Worm (Caenorhabditis elegans) whole organism, L3 larva: ENCODE measurements around the gene mapk-15.

Experiments used
- ZK546.5 ChIP-seq: sonication (generic microtip); optimal IDR thresholded peaks from 2 replicates; lab custom pipeline; 2017; ENCODE audit warnings: missing biosample characterization, missing genetic modification characterization
- ceh-28 ChIP-seq: fragments of 150-350 bp; optimal IDR thresholded peaks from 2 replicates; lab custom pipeline; 2014; ENCODE audit warnings: missing biosample characterization, missing genetic modification reagents, missing genetic modification characterization
- ceh-9 ChIP-seq: sonication (generic microtip); optimal IDR thresholded peaks from 2 replicates; lab custom pipeline; 2018; ENCODE audit warnings: missing biosample characterization, missing genetic modification characterization
- egl-27 ChIP-seq: sonication (generic microtip); optimal IDR thresholded peaks from 4 replicates; lab custom pipeline; 2017; ENCODE audit warnings: missing biosample characterization, missing genetic modification reagents, missing genetic modification characterization
- egl-5 ChIP-seq: fragments of 150-350 bp; optimal IDR thresholded peaks from 2 replicates; lab custom pipeline; 2017; ENCODE audit warnings: missing biosample characterization, missing genetic modification reagents, missing genetic modification characterization, inconsistent platforms
- elt-2 ChIP-seq: sonication (generic microtip); optimal IDR thresholded peaks from 2 replicates; lab custom pipeline; 2016; ENCODE audit warnings: missing genetic modification reagents, mild to moderate bottlenecking, missing genetic modification characterization, missing compliant biosample characterization
- lin-15B ChIP-seq: fragments of 150-350 bp; optimal IDR thresholded peaks from 2 replicates; lab custom pipeline; 2014; ENCODE audit warnings: missing biosample characterization, missing genetic modification characterization
- mml-1 ChIP-seq: fragments of 150-350 bp; sonication (generic microtip); optimal IDR thresholded peaks from 3 replicates; lab custom pipeline; 2014; ENCODE audit warnings: missing biosample characterization, missing genetic modification characterization
- nhr-23 ChIP-seq: fragments of 150-350 bp; optimal IDR thresholded peaks from 2 replicates; lab custom pipeline; 2014; ENCODE audit warnings: missing biosample characterization, missing genetic modification reagents, missing genetic modification characterization
- nhr-28 ChIP-seq: fragments of 150-350 bp; optimal IDR thresholded peaks from 2 replicates; lab custom pipeline; 2014; ENCODE audit warnings: missing biosample characterization, missing genetic modification characterization
- nhr-67 ChIP-seq: fragments of 150-350 bp; optimal IDR thresholded peaks from 2 replicates; lab custom pipeline; 2014; ENCODE audit warnings: missing biosample characterization, missing genetic modification characterization
- pqm-1 ChIP-seq: fragments of 150-350 bp; optimal IDR thresholded peaks from 2 replicates; lab custom pipeline; 2017; ENCODE audit warnings: missing biosample characterization, missing genetic modification characterization, inconsistent platforms
- tbx-2 ChIP-seq: sonication (generic microtip); optimal IDR thresholded peaks from 2 replicates; lab custom pipeline; 2016; ENCODE audit warnings: mild to moderate bottlenecking, missing genetic modification characterization, missing compliant biosample characterization
- zag-1 ChIP-seq: fragments of 150-350 bp; optimal IDR thresholded peaks from 2 replicates; lab custom pipeline; 2014; ENCODE audit warnings: missing biosample characterization, missing genetic modification characterization
- ztf-4 ChIP-seq: fragments of 150-350 bp; optimal IDR thresholded peaks from 2 replicates; lab custom pipeline; 2014; ENCODE audit warnings: missing biosample characterization, missing genetic modification characterization

The mapk-15 gene

DNA sequence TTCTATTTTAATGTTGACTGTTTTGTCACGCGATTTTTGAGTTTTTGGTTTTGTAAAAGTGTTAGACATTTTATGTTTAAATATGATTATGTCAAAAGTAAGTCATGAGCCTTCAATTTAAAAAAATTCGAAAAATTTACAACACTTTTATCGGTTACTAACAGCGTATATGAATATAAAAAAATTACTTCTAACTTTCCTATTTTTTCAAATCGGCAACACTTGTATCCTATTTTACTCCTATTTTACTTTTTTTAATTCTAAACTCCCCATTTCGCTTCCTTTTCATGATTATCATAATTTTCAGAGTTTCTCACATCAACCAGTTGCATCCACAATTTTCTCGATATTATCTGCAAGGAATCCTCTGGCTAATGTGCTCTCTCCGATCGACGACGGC lies 50.7 kb downstream of the mapk-15 start, which contains the start of gene kin-18:
Gene kin-18 (plus strand): TSS at position 301 of the 400 bp plus-strand sequence.
- no peak for TF ChIP-seq pqm-1 (tag; lab: Kevin White, UChicago)
- TF ChIP-seq ZK546.5 (tag; lab: Kevin White, UChicago): no peak
- TF ChIP-seq mml-1 (tag; lab: Kevin White, UChicago): no peak
- no peak for TF ChIP-seq ceh-9

ce11 chrIII:6120990-6121389 lies 53.3 kb downstream of the mapk-15 start:
- TF ChIP-seq tbx-2 (tag; lab: Kevin White, UChicago) (no peak), nhr-28 (tag; lab: Kevin White, UChicago) (no peak), ceh-28 (no peak), egl-27 (tag; lab: Kevin White, UChicago) (no peak), ztf-4 (tag; lab: Kevin White, UChicago) (no peak), zag-1 (tag; lab: Kevin White, UChicago) (no peak), nhr-23 (no peak), nhr-67 (tag; lab: Kevin White, UChicago) (no peak), elt-2 (tag; lab: Kevin White, UChicago) (no peak), lin-15B (no peak), egl-5 (tag; lab: Kevin White, UChicago) (no peak)
